Worm (Caenorhabditis elegans) whole organism, late embryonic: ENCODE measurements around the gene npp-24.

Experiments used
- F13H6.1 ChIP-seq: sonication (generic microtip); optimal IDR thresholded peaks from 2 replicates; lab custom pipeline; 2016; ENCODE audit warnings: missing genetic modification characterization, missing compliant biosample characterization
- ceh-2 ChIP-seq: sonication (generic microtip); optimal IDR thresholded peaks from 2 replicates; lab custom pipeline; 2016; ENCODE audit warnings: missing genotype, missing genetic modification characterization, missing compliant biosample characterization
- ceh-22 ChIP-seq: sonication (generic microtip); optimal IDR thresholded peaks from 2 replicates; lab custom pipeline; 2017; ENCODE audit warnings: missing biosample characterization, missing genetic modification characterization
- lim-6 ChIP-seq: sonication (generic microtip); optimal IDR thresholded peaks from 2 replicates; lab custom pipeline; 2016; ENCODE audit warnings: missing genetic modification characterization, missing compliant biosample characterization
- lin-11 ChIP-seq: fragments of 200-800 bp; sonication (Bioruptor generic); optimal IDR thresholded peaks from 2 replicates; lab custom pipeline; 2018; ENCODE audit warnings: mild to moderate bottlenecking, missing genetic modification characterization, missing compliant biosample characterization
- madf-2 ChIP-seq: sonication (generic microtip); optimal IDR thresholded peaks from 2 replicates; lab custom pipeline; 2017; ENCODE audit warnings: missing genetic modification characterization, missing compliant biosample characterization
- nhr-232 ChIP-seq: sonication (generic microtip); optimal IDR thresholded peaks from 2 replicates; lab custom pipeline; 2016; ENCODE audit warnings: missing genetic modification characterization, missing compliant biosample characterization
- tbx-2 ChIP-seq: sonication (generic microtip); optimal IDR thresholded peaks from 2 replicates; lab custom pipeline; 2016; ENCODE audit warnings: missing genetic modification characterization, missing compliant biosample characterization
- unc-55 ChIP-seq: sonication (generic microtip); optimal IDR thresholded peaks from 2 replicates; lab custom pipeline; 2017; ENCODE audit warnings: missing biosample characterization, missing genetic modification reagents, missing genetic modification characterization

DNA sequence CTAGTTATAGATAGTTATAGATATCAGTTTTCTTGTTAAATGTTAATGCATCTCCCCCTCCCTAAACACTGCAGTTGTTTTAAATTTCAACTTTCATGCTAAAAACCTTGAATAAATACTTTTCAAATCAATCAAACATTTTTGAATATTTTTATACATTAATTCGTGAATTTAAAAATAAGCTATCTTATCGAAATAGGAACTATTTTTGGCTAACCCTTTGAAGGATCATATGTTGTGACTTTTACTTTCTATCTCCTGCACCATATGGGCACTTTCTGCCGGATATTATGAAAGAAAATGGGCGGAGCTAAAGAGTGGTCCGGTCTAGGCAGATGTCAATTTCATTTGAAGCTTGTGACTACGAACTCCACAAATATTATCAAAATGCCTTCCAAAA, 17.0 kb downstream of the npp-24 start, which contains the start of gene ZK177.11:
- TF ChIP-seq lim-6 (no peak), unc-55 (GFP tag; lab: Kevin White, UChicago) (no peak), ceh-2 (tag; lab: Kevin White, UChicago) (no peak), madf-2 (tag; lab: Kevin White, UChicago) (no peak), ceh-22 (tag; lab: Kevin White, UChicago) (no peak), lin-11 (tag; lab: Kevin White, UChicago) (no peak), F13H6.1 (tag; lab: Kevin White, UChicago) (no peak), nhr-232 (no peak), tbx-2 (tag; lab: Kevin White, UChicago) (no peak)
